Fruit fly (Drosophila melanogaster): ENCODE results near the gene betaTub85D.

The betaTub85D gene

dm6 chr3R:9404104-9404512 lies 6.0 kb downstream of the betaTub85D start, which contains the start of the genes CG9356, BBIP1 and CG8135 (continued):
- TF ChIP-seq dmrt99B (tag; optimal IDR thresholded peaks at IDR 0.05) = no peak
- TF ChIP-seq CG10274 (GFP tag; optimal IDR thresholded peaks at IDR 0.05) = no peak
- no peak for TF ChIP-seq CG10321 (GFP tag; IDR thresholded peaks at IDR 0.05)
- TF ChIP-seq Sry-β (GFP tag; optimal IDR thresholded peaks at IDR 0.05) = peak; percentile 59
- TF ChIP-seq her (GFP tag; optimal IDR thresholded peaks at IDR 0.05) = peak; percentile 50
- TF ChIP-seq gt (GFP tag; IDR thresholded peaks at IDR 0.05) = no peak
- no peak for TF ChIP-seq ro (GFP tag; IDR thresholded peaks at IDR 0.05)
- TF ChIP-seq CG18011 (GFP tag; optimal IDR thresholded peaks at IDR 0.05) = peak; percentile 68
- TF ChIP-seq chm (GFP tag; IDR thresholded peaks at IDR 0.05) = no peak
- TF ChIP-seq h (optimal IDR thresholded peaks at IDR 0.05) = no peak
- TF ChIP-seq CG31365 (tag; optimal IDR thresholded peaks at IDR 0.05) = no peak
- peak; percentile 74 for TF ChIP-seq CG32532 (GFP tag; IDR thresholded peaks at IDR 0.05)
- TF ChIP-seq ken (GFP tag; IDR thresholded peaks at IDR 0.05) = peak; percentile 66
- TF ChIP-seq CG43689 (GFP tag; IDR thresholded peaks at IDR 0.05) = no peak
- peak; percentile 82 for TF ChIP-seq CG12942 (GFP tag; optimal IDR thresholded peaks at IDR 0.05)
- no peak for TF ChIP-seq Deaf1 (tag; optimal IDR thresholded peaks at IDR 0.05)
- peak; percentile 92 for TF ChIP-seq lilli (GFP tag; optimal IDR thresholded peaks at IDR 0.05)
- no peak for TF ChIP-seq Kr (GFP tag; optimal IDR thresholded peaks at IDR 0.05)
- no peak for TF ChIP-seq zen2 (GFP tag; IDR thresholded peaks at IDR 0.05; ENCODE audit: partially characterized antibody)
- TF ChIP-seq CG4617 (GFP tag; optimal IDR thresholded peaks at IDR 0.05; ENCODE audit: borderline replicate concordance) = peak; percentile 98
- no peak for TF ChIP-seq ase (GFP tag; IDR thresholded peaks at IDR 0.05)
- no peak for TF ChIP-seq CG16779 (GFP tag; IDR thresholded peaks at IDR 0.05)
- TF ChIP-seq Ssrp (tag; optimal IDR thresholded peaks at IDR 0.05) = peak; percentile 45
- TF ChIP-seq sd (tag; optimal IDR thresholded peaks at IDR 0.05) = no peak
- no peak for TF ChIP-seq rib (GFP tag; IDR thresholded peaks at IDR 0.05)
- no peak for TF ChIP-seq tna (GFP tag; IDR thresholded peaks at IDR 0.05; ENCODE audit: partially characterized antibody)
- TF ChIP-seq Eip74EF (GFP tag; optimal IDR thresholded peaks at IDR 0.05) = no peak
- peak; percentile 48 for TF ChIP-seq CG7928 (GFP tag; optimal IDR thresholded peaks at IDR 0.05)
- peak; percentile 76 for TF ChIP-seq CG7271 (tag; optimal IDR thresholded peaks at IDR 0.05)
- TF ChIP-seq cato (GFP tag; optimal IDR thresholded peaks at IDR 0.05; ENCODE audit: borderline replicate concordance) = peak; percentile 68
- TF ChIP-seq CG18619 (GFP tag; optimal IDR thresholded peaks at IDR 0.05) = peak; percentile 39
- TF ChIP-seq CG2129 (GFP tag; IDR thresholded peaks at IDR 0.05; ENCODE audit: partially characterized antibody) = no peak
- peak; percentile 88 for TF ChIP-seq NC2β (GFP tag; optimal IDR thresholded peaks at IDR 0.05)
- peak; percentile 56 for TF ChIP-seq emc (GFP tag; optimal IDR thresholded peaks at IDR 0.05)
- TF ChIP-seq ERR (GFP tag; optimal IDR thresholded peaks at IDR 0.05) = peak; percentile 82
- no peak for TF ChIP-seq Lpt (GFP tag; optimal IDR thresholded peaks at IDR 0.05)
- peak; percentile 74 for TF ChIP-seq B-H2 (GFP tag; optimal IDR thresholded peaks at IDR 0.05)
- no peak for TF ChIP-seq bigmax (GFP tag; optimal IDR thresholded peaks at IDR 0.05)
- peak; percentile 92 for TF ChIP-seq Sin3A (optimal IDR thresholded peaks at IDR 0.05)
- TF ChIP-seq CG13296 (GFP tag; optimal IDR thresholded peaks at IDR 0.05) = peak; percentile 69
- peak; percentile 29 for TF ChIP-seq fd96Cb (tag; optimal IDR thresholded peaks at IDR 0.05)
- TF ChIP-seq psq (GFP tag; optimal IDR thresholded peaks at IDR 0.05) = peak; percentile 59
- peak; percentile 45 for TF ChIP-seq Dek (tag; optimal IDR thresholded peaks at IDR 0.05)
- TF ChIP-seq Mrtf (GFP tag; IDR thresholded peaks at IDR 0.05) = no peak
- peak; percentile 59 for TF ChIP-seq CG30020 (tag; optimal IDR thresholded peaks at IDR 0.05)
- no peak for TF ChIP-seq CG6175 (GFP tag; IDR thresholded peaks at IDR 0.05)
- no peak for TF ChIP-seq ac (GFP tag; optimal IDR thresholded peaks at IDR 0.05)
- peak; percentile 91 for TF ChIP-seq CG15514 (GFP tag; optimal IDR thresholded peaks at IDR 0.05)
- peak; percentile 66 for TF ChIP-seq E2f1 (GFP tag; IDR thresholded peaks at IDR 0.05)
- peak; percentile 69 for TF ChIP-seq CG1602 (GFP tag; optimal IDR thresholded peaks at IDR 0.05)
- peak; percentile 82 for TF ChIP-seq grn (GFP tag; optimal IDR thresholded peaks at IDR 0.05)
- TF ChIP-seq NfI (GFP tag; optimal IDR thresholded peaks at IDR 0.05) = peak; percentile 72

Measured in whole organism, embryonic.